Worm (Caenorhabditis elegans): Measurements from ENCODE around the gene ttr-2.

ttr-2 gene

ce11 chrIII:9964416-9964815 is 36.8 kb downstream of the ttr-2 start:
- TF ChIP-seq aha-1 (tag; optimal IDR thresholded peaks at IDR 0.05), result no peak
- TF ChIP-seq vab-15 (tag; optimal IDR thresholded peaks at IDR 0.05), result no peak
- no peak for TF ChIP-seq lin-35 (GFP tag; optimal IDR thresholded peaks at IDR 0.05)
- no peak for TF ChIP-seq pax-3 (tag; optimal IDR thresholded peaks at IDR 0.05)
- TF ChIP-seq nhr-71 (tag; optimal IDR thresholded peaks at IDR 0.05), result no peak
- TF ChIP-seq nhr-20 (tag; optimal IDR thresholded peaks at IDR 0.05), result no peak
- TF ChIP-seq lin-39 (tag; optimal IDR thresholded peaks at IDR 0.05), result no peak
- no peak for TF ChIP-seq fkh-4 (tag; optimal IDR thresholded peaks at IDR 0.05; ENCODE audit: borderline replicate concordance)
- TF ChIP-seq mdl-1 (tag; optimal IDR thresholded peaks at IDR 0.05), result no peak
- TF ChIP-seq fos-1 (tag; optimal IDR thresholded peaks at IDR 0.05), result no peak
- TF ChIP-seq F16B12.6 (tag; optimal IDR thresholded peaks at IDR 0.05), result no peak
- no peak for TF ChIP-seq ces-1 (GFP tag; optimal IDR thresholded peaks at IDR 0.05)
- TF ChIP-seq pqm-1 (tag; optimal IDR thresholded peaks at IDR 0.05), result no peak
- TF ChIP-seq ceh-63 (GFP tag; optimal IDR thresholded peaks at IDR 0.05), result no peak
- TF ChIP-seq mep-1 (tag; optimal IDR thresholded peaks at IDR 0.05), result no peak

- TF ChIP-seq blmp-1 (tag; optimal IDR thresholded peaks at IDR 0.05), result peak; percentile 39
- TF ChIP-seq unc-62 (GFP tag; optimal IDR thresholded peaks at IDR 0.05), result no peak
Measured at ce11 chrIII:9965444-9965843, 37.9 kb downstream of the ttr-2 start.

- TF ChIP-seq egl-13 (tag; optimal IDR thresholded peaks at IDR 0.05) (no peak), ceh-88 (GFP tag; IDR thresholded peaks at IDR 0.05) (no peak), nhr-12 (tag; optimal IDR thresholded peaks at IDR 0.05) (no peak), hpl-2 (GFP tag; optimal IDR thresholded peaks at IDR 0.05) (no peak), grh-1 (GFP tag; IDR thresholded peaks at IDR 0.05) (no peak), alr-1 (tag; optimal IDR thresholded peaks at IDR 0.05; ENCODE audit: borderline replicate concordance) (no peak), irx-1 (tag; optimal IDR thresholded peaks at IDR 0.05) (no peak), ztf-4 (tag; optimal IDR thresholded peaks at IDR 0.05) (no peak), isw-1 (GFP tag; IDR thresholded peaks at IDR 0.05) (no peak), fkh-10 (GFP tag; optimal IDR thresholded peaks at IDR 0.05) (no peak), tlp-1 (tag; optimal IDR thresholded peaks at IDR 0.05) (no peak), aha-1 (tag; optimal IDR thresholded peaks at IDR 0.05) (no peak), skn-1 (tag; optimal IDR thresholded peaks at IDR 0.05) (no peak), lin-39 (tag; optimal IDR thresholded peaks at IDR 0.05) (no peak), elt-3 (tag; optimal IDR thresholded peaks at IDR 0.05) (no peak), zip-4 (GFP tag; optimal IDR thresholded peaks at IDR 0.05) (no peak), ztf-11 (tag; optimal IDR thresholded peaks at IDR 0.05) (no peak)
Measured at ce11 chrIII:9969371-9969770, 41.8 kb downstream of the ttr-2 start.

- TF ChIP-seq fkh-10 (GFP tag; optimal IDR thresholded peaks at IDR 0.05) (peak; percentile 49), fkh-4 (tag; optimal IDR thresholded peaks at IDR 0.05; ENCODE audit: borderline replicate concordance) (peak; percentile 71), efl-1 (optimal IDR thresholded peaks at IDR 0.05) (no peak), efl-1 (GFP tag; optimal IDR thresholded peaks at IDR 0.05 in 1 of 2) (peak in 1 of 2 experiments; percentile 74), F16B12.6 (tag; optimal IDR thresholded peaks at IDR 0.05) (no peak), lin-14 (GFP tag; optimal IDR thresholded peaks at IDR 0.05) (peak; percentile 24), dsc-1 (tag; optimal IDR thresholded peaks at IDR 0.05) (peak; percentile 97), nhr-84 (tag; optimal IDR thresholded peaks at IDR 0.05) (no peak)
Measured at ce11 chrIII:9972192-9972811, 44.7 kb downstream of the ttr-2 start.

Measured in whole organism, L1 larva.